Worm (Caenorhabditis elegans) whole organism, L2 larva: ENCODE results near the gene C50B6.9.

Source experiments
- C34F6.9 ChIP-seq: fragments of 150-350 bp; optimal IDR thresholded peaks from 2 replicates; lab custom pipeline; 2014; ENCODE audit warnings: missing biosample characterization, missing genetic modification characterization
- F13H6.1 ChIP-seq: sonication (generic microtip); optimal IDR thresholded peaks from 2 replicates; lab custom pipeline; 2016; ENCODE audit warnings: missing genetic modification characterization, missing compliant biosample characterization
- R02D3.7 ChIP-seq: fragments of 150-350 bp; optimal IDR thresholded peaks from 2 replicates; lab custom pipeline; 2014; ENCODE audit warnings: missing biosample characterization, missing genetic modification characterization
- Y55F3AM.14 ChIP-seq: fragments of 200-800 bp; sonication (Bioruptor generic); optimal IDR thresholded peaks from 2 replicates; lab custom pipeline; 2018; ENCODE audit warnings: mild to moderate bottlenecking, missing genetic modification characterization, missing compliant biosample characterization
- ZK546.5 ChIP-seq: sonication (generic microtip); optimal IDR thresholded peaks from 2 replicates; lab custom pipeline; 2017; ENCODE audit warnings: missing biosample characterization, missing genetic modification characterization
- alr-1 ChIP-seq: fragments of 150-350 bp; optimal IDR thresholded peaks from 2 replicates; lab custom pipeline; 2014; ENCODE audit warnings: missing biosample characterization, missing genetic modification characterization
- aly-2 ChIP-seq: fragments of 150-350 bp; optimal IDR thresholded peaks from 2 replicates; lab custom pipeline; 2014; ENCODE audit warnings: missing biosample characterization, missing genetic modification characterization
- ama-1 ChIP-seq: fragments of 150-350 bp; optimal IDR thresholded peaks from 2 replicates; lab custom pipeline; 2018; ENCODE audit warnings: inconsistent platforms
- blmp-1 ChIP-seq: sonication (generic microtip); optimal IDR thresholded peaks from 2 replicates; lab custom pipeline; 2017; ENCODE audit warnings: missing genetic modification characterization, mild to moderate bottlenecking, missing compliant biosample characterization, antibody characterized with exemption, moderate library complexity; ENCODE audit not compliant: insufficient read depth
- ceh-16 ChIP-seq: fragments of 150-350 bp; optimal IDR thresholded peaks from 2 replicates; lab custom pipeline; 2014; ENCODE audit warnings: missing biosample characterization, missing genetic modification characterization
- ceh-82 ChIP-seq: fragments of 150-350 bp; optimal IDR thresholded peaks from 2 replicates; lab custom pipeline; 2014; ENCODE audit warnings: missing biosample characterization, missing genetic modification characterization
- crh-2 ChIP-seq: sonication (generic microtip); optimal IDR thresholded peaks from 2 replicates; lab custom pipeline; 2017; ENCODE audit warnings: missing biosample characterization, missing genetic modification characterization
- dmd-4 ChIP-seq: sonication (generic microtip); optimal IDR thresholded peaks from 2 replicates; lab custom pipeline; 2017; ENCODE audit warnings: missing biosample characterization, missing genetic modification characterization
- egl-27 ChIP-seq: sonication (generic microtip); optimal IDR thresholded peaks from 3 replicates; lab custom pipeline; 2017; ENCODE audit warnings: missing biosample characterization, missing genetic modification reagents, missing genetic modification characterization
- elt-1 ChIP-seq: fragments of 150-350 bp; optimal IDR thresholded peaks from 2 replicates; lab custom pipeline; 2014; ENCODE audit warnings: missing biosample characterization, missing genetic modification characterization
- elt-3 ChIP-seq: sonication (generic microtip); optimal IDR thresholded peaks from 2 replicates; lab custom pipeline; 2017; ENCODE audit warnings: missing biosample characterization, missing genetic modification characterization
- fos-1 ChIP-seq: fragments of 150-350 bp; optimal IDR thresholded peaks from 2 replicates; lab custom pipeline; 2014; ENCODE audit warnings: missing biosample characterization, missing genetic modification characterization
- gmeb-1 ChIP-seq: fragments of 150-350 bp; optimal IDR thresholded peaks from 2 replicates; lab custom pipeline; 2014; ENCODE audit warnings: missing biosample characterization, missing genetic modification characterization
- lin-13 ChIP-seq: fragments of 150-350 bp; optimal IDR thresholded peaks from 2 replicates; lab custom pipeline; 2014; ENCODE audit warnings: missing biosample characterization, missing genetic modification reagents, missing genetic modification characterization
- lin-39 ChIP-seq: fragments of 150-350 bp; optimal IDR thresholded peaks from 2 replicates; lab custom pipeline; 2014; ENCODE audit warnings: missing biosample characterization, missing genetic modification reagents, missing genetic modification characterization
- lsy-2 ChIP-seq, 2 experiments: fragments of 150-350 bp in 1 of 2; sonication (generic microtip) in 1 of 2; optimal IDR thresholded peaks; 2 replicates each; lab custom pipeline; 2014 to 2017; ENCODE audit warnings: missing biosample characterization in 2 of 2, missing genetic modification characterization in 2 of 2
- mab-5 ChIP-seq: fragments of 150-350 bp; optimal IDR thresholded peaks from 2 replicates; lab custom pipeline; 2014; ENCODE audit warnings: missing biosample characterization, missing genetic modification characterization
- mbf-1 ChIP-seq: sonication (generic microtip); optimal IDR thresholded peaks from 2 replicates; lab custom pipeline; 2017; ENCODE audit warnings: missing biosample characterization, missing genetic modification characterization
- mdl-1 ChIP-seq, 2 experiments: fragments of 150-350 bp in 1 of 2; sonication (generic microtip) in 1 of 2; optimal IDR thresholded peaks; 2 replicates each; lab custom pipeline; 2017; ENCODE audit warnings: missing biosample characterization in 2 of 2, missing genetic modification characterization in 2 of 2
- nhr-10 ChIP-seq: sonication (generic microtip); optimal IDR thresholded peaks from 2 replicates; lab custom pipeline; 2017; ENCODE audit warnings: missing biosample characterization, missing genetic modification characterization
- nhr-11 ChIP-seq: fragments of 150-350 bp; optimal IDR thresholded peaks from 2 replicates; lab custom pipeline; 2014; ENCODE audit warnings: missing biosample characterization, missing genetic modification characterization
- nhr-12 ChIP-seq: fragments of 150-350 bp; optimal IDR thresholded peaks from 2 replicates; lab custom pipeline; 2014; ENCODE audit warnings: missing biosample characterization, missing genetic modification characterization
- nhr-129 ChIP-seq: fragments of 150-350 bp; optimal IDR thresholded peaks from 2 replicates; lab custom pipeline; 2014; ENCODE audit warnings: missing biosample characterization, missing genetic modification characterization
- nhr-21 ChIP-seq: fragments of 150-350 bp; optimal IDR thresholded peaks from 2 replicates; lab custom pipeline; 2014; ENCODE audit warnings: missing biosample characterization, missing genetic modification characterization
- nhr-23 ChIP-seq: fragments of 150-350 bp; optimal IDR thresholded peaks from 2 replicates; lab custom pipeline; 2014; ENCODE audit warnings: missing biosample characterization, missing genetic modification reagents, missing genetic modification characterization
- nhr-237 ChIP-seq: fragments of 150-350 bp; optimal IDR thresholded peaks from 2 replicates; lab custom pipeline; 2014; ENCODE audit warnings: missing biosample characterization, missing genetic modification characterization
- nhr-25 ChIP-seq: fragments of 150-350 bp; sonication (generic microtip); optimal IDR thresholded peaks from 3 replicates; lab custom pipeline; 2014; ENCODE audit warnings: missing biosample characterization, missing genetic modification characterization
- nhr-6 ChIP-seq: fragments of 150-350 bp; optimal IDR thresholded peaks from 2 replicates; lab custom pipeline; 2014; ENCODE audit warnings: missing biosample characterization, missing genetic modification characterization
- nhr-77 ChIP-seq: fragments of 150-350 bp; optimal IDR thresholded peaks from 2 replicates; lab custom pipeline; 2014; ENCODE audit warnings: missing biosample characterization, missing genetic modification characterization
- peb-1 ChIP-seq: fragments of 150-350 bp; optimal IDR thresholded peaks from 2 replicates; lab custom pipeline; 2014; ENCODE audit warnings: missing biosample characterization, missing genetic modification characterization
- sem-4 ChIP-seq: fragments of 150-350 bp; optimal IDR thresholded peaks from 2 replicates; lab custom pipeline; 2014; ENCODE audit warnings: missing biosample characterization, missing genetic modification reagents, missing genetic modification characterization
- skn-1 ChIP-seq: sonication (generic microtip); optimal IDR thresholded peaks from 2 replicates; lab custom pipeline; 2017; ENCODE audit warnings: missing biosample characterization, missing genetic modification characterization
- sma-3 ChIP-seq: sonication (generic microtip); optimal IDR thresholded peaks from 2 replicates; lab custom pipeline; 2016; ENCODE audit warnings: missing genetic modification reagents, missing genetic modification characterization, missing compliant biosample characterization
- sma-9 ChIP-seq, 2 experiments: fragments of 150-350 bp in 1 of 2; sonication (generic microtip) in 1 of 2; optimal IDR thresholded peaks; 2 replicates each; lab custom pipeline; 2014 to 2016; ENCODE audit warnings: missing genetic modification characterization in 2 of 2, mild to moderate bottlenecking in 1 of 2, missing biosample characterization in 1 of 2, missing compliant biosample characterization in 1 of 2, missing genetic modification reagents in 1 of 2, moderate library complexity in 1 of 2
- snpc-4 ChIP-seq: fragments of 150-350 bp; optimal IDR thresholded peaks from 2 replicates; lab custom pipeline; 2014; ENCODE audit warnings: missing biosample characterization, missing genetic modification characterization
- unc-39 ChIP-seq: fragments of 150-350 bp; optimal IDR thresholded peaks from 2 replicates; lab custom pipeline; 2014; ENCODE audit warnings: missing biosample characterization, missing genetic modification characterization
- unc-55 ChIP-seq: fragments of 150-350 bp; sonication (generic microtip); optimal IDR thresholded peaks from 3 replicates; lab custom pipeline; 2014; ENCODE audit warnings: missing biosample characterization, missing genetic modification reagents, missing genetic modification characterization
- unc-62 ChIP-seq: fragments of 150-350 bp; optimal IDR thresholded peaks from 2 replicates; lab custom pipeline; 2014; ENCODE audit warnings: missing biosample characterization, missing genetic modification reagents, missing genetic modification characterization
- zag-1 ChIP-seq: fragments of 150-350 bp; optimal IDR thresholded peaks from 2 replicates; lab custom pipeline; 2014; ENCODE audit warnings: missing biosample characterization, missing genetic modification characterization
- ztf-1 ChIP-seq: fragments of 200-800 bp; sonication (Bioruptor generic); conservative IDR thresholded peaks from 2 replicates; pipeline ENCODE4 v1.3.6; 2022; ENCODE audit warnings: missing genetic modification characterization, missing compliant biosample characterization
- ztf-11 ChIP-seq: sonication (generic microtip); optimal IDR thresholded peaks from 2 replicates; lab custom pipeline; 2017; ENCODE audit warnings: missing biosample characterization, missing genetic modification characterization
- ztf-4 ChIP-seq: fragments of 150-350 bp; optimal IDR thresholded peaks from 2 replicates; lab custom pipeline; 2014; ENCODE audit warnings: missing biosample characterization, missing genetic modification characterization

C50B6.9 gene

ce11 chrV:13372821-13373220 lies 36.7 kb downstream of the C50B6.9 start:
- TF ChIP-seq fos-1 (tag; lab: Kevin White, UChicago): peak; percentile 77
- no peak for TF ChIP-seq zag-1 (tag; lab: Kevin White, UChicago)

ce11 chrV:13373643-13374042 lies 37.5 kb downstream of the C50B6.9 start:
- TF ChIP-seq nhr-23 (tag; lab: Kevin White, UChicago): no peak
- TF ChIP-seq elt-3: no peak
- TF ChIP-seq sma-3 (GFP tag; lab: Kevin White, UChicago): peak; percentile 52
- no peak for TF ChIP-seq snpc-4 (tag; lab: Kevin White, UChicago)
- peak; percentile 30 for TF ChIP-seq gmeb-1 (tag; lab: Kevin White, UChicago)
- TF ChIP-seq egl-27 (tag; lab: Kevin White, UChicago): peak; percentile 67
- TF ChIP-seq nhr-10 (tag; lab: Kevin White, UChicago): no peak
- TF ChIP-seq F13H6.1 (tag; lab: Kevin White, UChicago): peak; percentile 46
- TF ChIP-seq lin-39: no peak
- TF ChIP-seq ztf-1 (GFP tag; lab: Robert Waterston, UW): no peak
- peak; percentile 31 for TF ChIP-seq nhr-129 (tag; lab: Kevin White, UChicago)
- peak; percentile 68 for TF ChIP-seq nhr-21
- TF ChIP-seq blmp-1 (tag; lab: Kevin White, UChicago): peak; percentile 87
- no peak for TF ChIP-seq ztf-11 (tag; lab: Kevin White, UChicago)
- peak; percentile 82 for TF ChIP-seq sma-9 (GFP tag; optimal IDR thresholded peaks at IDR 0.05; lab: Kevin White, UChicago)
- TF ChIP-seq sma-9 (tag; optimal IDR thresholded peaks at IDR 0.05; lab: Kevin White, UChicago): no peak
- TF ChIP-seq crh-2 (tag; lab: Kevin White, UChicago): peak; percentile 62
- no peak for TF ChIP-seq C34F6.9 (tag; lab: Kevin White, UChicago)
- peak; percentile 91 for TF ChIP-seq fos-1 (tag; lab: Kevin White, UChicago)
- no peak for TF ChIP-seq nhr-77
- TF ChIP-seq ztf-4 (tag; lab: Kevin White, UChicago): no peak
- no peak for TF ChIP-seq mbf-1 (tag; lab: Kevin White, UChicago)
- no peak for TF ChIP-seq nhr-237 (tag; lab: Kevin White, UChicago)
- TF ChIP-seq Y55F3AM.14: no peak

- TF ChIP-seq F13H6.1 (tag; lab: Kevin White, UChicago) (peak; percentile 30), gmeb-1 (tag; lab: Kevin White, UChicago) (no peak), snpc-4 (tag; lab: Kevin White, UChicago) (no peak), sma-9 (GFP tag; optimal IDR thresholded peaks at IDR 0.05; lab: Kevin White, UChicago) (peak; percentile 62), sma-9 (tag; optimal IDR thresholded peaks at IDR 0.05; lab: Kevin White, UChicago) (no peak), sma-3 (GFP tag; lab: Kevin White, UChicago) (peak; percentile 50), lin-39 (no peak), sem-4 (peak; percentile 45), skn-1 (tag; lab: Kevin White, UChicago) (no peak), crh-2 (tag; lab: Kevin White, UChicago) (peak; percentile 58), elt-1 (tag; lab: Kevin White, UChicago) (no peak), dmd-4 (tag; lab: Kevin White, UChicago) (no peak), egl-27 (tag; lab: Kevin White, UChicago) (peak; percentile 62), mdl-1 (tag; optimal IDR thresholded peaks at IDR 0.05; lab: Kevin White, UChicago) (no peak), ztf-4 (tag; lab: Kevin White, UChicago) (no peak), nhr-25 (tag; lab: Kevin White, UChicago) (peak; percentile 84), nhr-11 (tag; lab: Kevin White, UChicago) (no peak), alr-1 (no peak), lin-13 (GFP tag; lab: Kevin White, UChicago) (peak; percentile 22), ztf-11 (tag; lab: Kevin White, UChicago) (no peak), nhr-10 (tag; lab: Kevin White, UChicago) (no peak), fos-1 (tag; lab: Kevin White, UChicago) (peak; percentile 37), ama-1 (no peak), nhr-6 (tag; lab: Kevin White, UChicago) (no peak), elt-3 (no peak), unc-55 (no peak), mbf-1 (tag; lab: Kevin White, UChicago) (no peak), unc-39 (tag; lab: Kevin White, UChicago) (no peak), blmp-1 (tag; lab: Kevin White, UChicago) (peak; percentile 15), C34F6.9 (tag; lab: Kevin White, UChicago) (no peak), ceh-16 (tag; lab: Kevin White, UChicago) (peak; percentile 70), ZK546.5 (tag; lab: Kevin White, UChicago) (no peak), Y55F3AM.14 (no peak), lsy-2 (tag; optimal IDR thresholded peaks at IDR 0.05; lab: Kevin White, UChicago) (peak in 1 of 2 experiments; percentile 3), ztf-1 (GFP tag; lab: Robert Waterston, UW) (no peak), nhr-237 (tag; lab: Kevin White, UChicago) (no peak), mab-5 (tag; lab: Kevin White, UChicago) (no peak), zag-1 (tag; lab: Kevin White, UChicago) (no peak), ceh-82 (tag; lab: Kevin White, UChicago) (no peak), peb-1 (no peak), R02D3.7 (no peak), unc-62 (GFP tag; lab: Kevin White, UChicago) (no peak), nhr-23 (tag; lab: Kevin White, UChicago) (no peak), nhr-12 (tag; lab: Kevin White, UChicago) (no peak), aly-2 (tag; lab: Kevin White, UChicago) (no peak)
Measured at ce11 chrV:13374532-13374931, 38.4 kb downstream of the C50B6.9 start.
